Fruit fly (Drosophila melanogaster) whole organism, embryonic: ENCODE results near the gene Sfxn2.
A peak's percentile ranks its signal among the peaks of the same experiment; 100 is the strongest.

Experiments used
- Aef1 ChIP-seq: fragments of 200-800 bp; sonication (Bioruptor generic); IDR thresholded peaks from 3 replicates; pipeline ENCODE4 v1.3.6; 2022; ENCODE audit warnings: missing biosample characterization, missing genetic modification characterization
- BEAF-32 ChIP-seq: fragments of 200-800 bp; sonication (Bioruptor generic); optimal IDR thresholded peaks from 3 replicates; lab custom pipeline; 2017; ENCODE audit warnings: missing biosample characterization, missing genetic modification characterization, mild to moderate bottlenecking, moderate library complexity, missing genetic modification reagents
- Blimp-1 ChIP-seq: fragments of 200-800 bp; sonication (Bioruptor generic); optimal IDR thresholded peaks from 3 replicates; lab custom pipeline; 2018; ENCODE audit warnings: missing biosample characterization, missing genetic modification characterization, mild to moderate bottlenecking, moderate library complexity, missing genetic modification reagents
- CG10654 ChIP-seq: fragments of 200-800 bp; sonication (Bioruptor generic); optimal IDR thresholded peaks from 2 replicates; lab custom pipeline; 2016; ENCODE audit warnings: missing biosample characterization, missing genetic modification characterization
- CG13296 ChIP-seq: fragments of 200-800 bp; sonication (Bioruptor generic); optimal IDR thresholded peaks from 3 replicates; lab custom pipeline; 2018; ENCODE audit warnings: missing biosample characterization, mild to moderate bottlenecking, missing genetic modification characterization
- CG14860 ChIP-seq: fragments of 200-800 bp; sonication (Bioruptor generic); IDR thresholded peaks from 3 replicates; pipeline ENCODE4 v1.3.6; 2022; ENCODE audit warnings: missing biosample characterization, missing genetic modification characterization; ENCODE audit not compliant: partially characterized antibody
- CG1602 ChIP-seq: fragments of 200-800 bp; sonication (Bioruptor generic); optimal IDR thresholded peaks from 3 replicates; lab custom pipeline; 2016; ENCODE audit warnings: missing biosample characterization, missing genetic modification characterization
- CG30403 ChIP-seq: fragments of 200-800 bp; sonication (Bioruptor generic); optimal IDR thresholded peaks from 3 replicates; lab custom pipeline; 2016; ENCODE audit warnings: missing biosample characterization, missing genetic modification characterization
- CG31365 ChIP-seq: fragments of 200-800 bp; sonication (Bioruptor generic); optimal IDR thresholded peaks from 2 replicates; lab custom pipeline; 2018; ENCODE audit warnings: missing biosample characterization, mild to moderate bottlenecking, missing genetic modification characterization
- CG3407 ChIP-seq: fragments of 200-800 bp; sonication (Bioruptor generic); optimal IDR thresholded peaks from 2 replicates; lab custom pipeline; 2018; ENCODE audit warnings: missing biosample characterization, mild to moderate bottlenecking, missing genetic modification characterization
- CG3847 ChIP-seq: fragments of 200-800 bp; sonication (Bioruptor generic); IDR thresholded peaks from 2 replicates; pipeline ENCODE4 v1.3.6; 2022; ENCODE audit warnings: missing biosample characterization, missing genetic modification characterization
- CG4328 ChIP-seq: fragments of 200-800 bp; sonication (Bioruptor generic); optimal IDR thresholded peaks from 3 replicates; lab custom pipeline; 2017; ENCODE audit warnings: missing biosample characterization, missing genetic modification reagents, missing genetic modification characterization
- CG4820 ChIP-seq: fragments of 200-800 bp; sonication (Bioruptor generic); optimal IDR thresholded peaks from 3 replicates; lab custom pipeline; 2016; ENCODE audit warnings: missing biosample characterization, missing genetic modification characterization
- CG4854 ChIP-seq: fragments of 200-800 bp; sonication (Bioruptor generic); optimal IDR thresholded peaks from 2 replicates; lab custom pipeline; 2016; ENCODE audit warnings: missing biosample characterization, missing genetic modification characterization, inconsistent platforms
- CG6654 ChIP-seq: fragments of 200-800 bp; sonication (Bioruptor generic); optimal IDR thresholded peaks from 2 replicates; lab custom pipeline; 2017; ENCODE audit warnings: missing biosample characterization, mild to moderate bottlenecking, missing genetic modification characterization
- CG6813 ChIP-seq: fragments of 200-800 bp; sonication (Bioruptor generic); optimal IDR thresholded peaks from 2 replicates; lab custom pipeline; 2017; ENCODE audit warnings: missing biosample characterization, missing genetic modification characterization, mild to moderate bottlenecking, moderate library complexity, missing genetic modification reagents
- CG7928 ChIP-seq: fragments of 200-800 bp; sonication (Bioruptor generic); optimal IDR thresholded peaks from 2 replicates; lab custom pipeline; 2017; ENCODE audit warnings: missing biosample characterization, mild to moderate bottlenecking, missing genetic modification characterization
- CG7963 ChIP-seq: fragments of 200-800 bp; sonication (Bioruptor generic); IDR thresholded peaks from 3 replicates; pipeline ENCODE4 v1.3.6; 2022; ENCODE audit warnings: missing biosample characterization, missing genetic modification characterization; ENCODE audit not compliant: partially characterized antibody
- CG8089 ChIP-seq: fragments of 200-800 bp; sonication (Bioruptor generic); optimal IDR thresholded peaks from 3 replicates; lab custom pipeline; 2016; ENCODE audit warnings: missing biosample characterization, missing genetic modification characterization
- CG8359 ChIP-seq: fragments of 200-800 bp; sonication (Bioruptor generic); optimal IDR thresholded peaks from 2 replicates; lab custom pipeline; 2017; ENCODE audit warnings: missing biosample characterization, mild to moderate bottlenecking, missing genetic modification characterization, borderline replicate concordance
- CG8765 ChIP-seq: fragments of 200-800 bp; sonication (Bioruptor generic); IDR thresholded peaks from 2 replicates; pipeline ENCODE4 v1.3.6; 2022; ENCODE audit warnings: missing biosample characterization, missing genetic modification characterization
- CG9876 ChIP-seq: fragments of 200-800 bp; sonication (Bioruptor generic); optimal IDR thresholded peaks from 2 replicates; lab custom pipeline; 2016; ENCODE audit warnings: missing biosample characterization, missing genetic modification characterization
- E2f1 ChIP-seq: fragments of 200-800 bp; sonication (Bioruptor generic); IDR thresholded peaks from 2 replicates; pipeline ENCODE4 v1.3.6; 2022; ENCODE audit warnings: missing biosample characterization, missing genetic modification characterization
- Ets97D ChIP-seq: fragments of 200-800 bp; sonication (Bioruptor generic); optimal IDR thresholded peaks from 3 replicates; lab custom pipeline; 2016; ENCODE audit warnings: missing biosample characterization, missing genetic modification characterization
- MESR4 ChIP-seq: fragments of 200-800 bp; sonication (Bioruptor generic); optimal IDR thresholded peaks from 2 replicates; lab custom pipeline; 2018; ENCODE audit warnings: missing biosample characterization, mild to moderate bottlenecking, missing genetic modification characterization, moderate library complexity
- Med ChIP-seq: fragments of 200-800 bp; sonication (Bioruptor generic); peaks from one replicate; lab custom pipeline; 2016; ENCODE audit warnings: missing biosample characterization, missing genetic modification characterization, mild to moderate bottlenecking, inconsistent platforms, moderate library complexity
- Mes4 ChIP-seq: fragments of 200-800 bp; sonication (Bioruptor generic); optimal IDR thresholded peaks from 2 replicates; lab custom pipeline; 2016; ENCODE audit warnings: missing biosample characterization, missing genetic modification characterization
- Oli ChIP-seq: fragments of 200-800 bp; sonication (Bioruptor generic); optimal IDR thresholded peaks from 2 replicates; lab custom pipeline; 2018; ENCODE audit warnings: missing biosample characterization, mild to moderate bottlenecking, missing genetic modification characterization, moderate library complexity
- Vsx1 ChIP-seq: fragments of 200-800 bp; sonication (Bioruptor generic); optimal IDR thresholded peaks from 2 replicates; lab custom pipeline; 2017; ENCODE audit warnings: missing biosample characterization, mild to moderate bottlenecking, missing genetic modification characterization, missing genetic modification reagents
- al ChIP-seq: fragments of 200-800 bp; sonication (Bioruptor generic); IDR thresholded peaks from 2 replicates; pipeline ENCODE4 v1.3.6; 2022; ENCODE audit warnings: missing biosample characterization, missing genetic modification characterization
- dm ChIP-seq: fragments of 200-800 bp; sonication (Bioruptor generic); optimal IDR thresholded peaks from 3 replicates; lab custom pipeline; 2016; ENCODE audit warnings: missing biosample characterization, missing genetic modification characterization
- dysf ChIP-seq: fragments of 200-800 bp; sonication (Bioruptor generic); IDR thresholded peaks from 3 replicates; pipeline ENCODE4 v1.3.6; 2022; ENCODE audit warnings: missing biosample characterization, missing genetic modification characterization
- grn ChIP-seq: fragments of 200-800 bp; sonication (Bioruptor generic); optimal IDR thresholded peaks from 3 replicates; lab custom pipeline; 2017; ENCODE audit warnings: missing biosample characterization, missing genetic modification characterization
- ham ChIP-seq: fragments of 200-800 bp; sonication (Bioruptor generic); IDR thresholded peaks from 2 replicates; pipeline ENCODE4 v1.3.6; 2022; ENCODE audit warnings: missing biosample characterization, missing genetic modification characterization
- kah ChIP-seq: fragments of 200-800 bp; sonication (Bioruptor generic); optimal IDR thresholded peaks from 2 replicates; lab custom pipeline; 2018; ENCODE audit warnings: missing biosample characterization, mild to moderate bottlenecking, missing genetic modification characterization
- kay ChIP-seq: fragments of 200-800 bp; sonication (Bioruptor generic); optimal IDR thresholded peaks from 2 replicates; lab custom pipeline; 2016; ENCODE audit warnings: missing biosample characterization, missing genetic modification characterization
- klu ChIP-seq: fragments of 200-800 bp; sonication (Bioruptor generic); IDR thresholded peaks from 2 replicates; pipeline ENCODE4 v1.3.6; 2022; ENCODE audit warnings: missing biosample characterization, missing genetic modification characterization
- kni ChIP-seq: fragments of 200-800 bp; sonication (Bioruptor generic); optimal IDR thresholded peaks from 3 replicates; lab custom pipeline; 2017; ENCODE audit warnings: mild to moderate bottlenecking, missing biosample characterization, missing genetic modification reagents, missing genetic modification characterization
- odd ChIP-seq: fragments of 200-800 bp; sonication (Bioruptor generic); optimal IDR thresholded peaks from 2 replicates; lab custom pipeline; 2017; ENCODE audit warnings: missing biosample characterization, mild to moderate bottlenecking, missing genetic modification characterization
- otp ChIP-seq: fragments of 200-800 bp; sonication (Bioruptor generic); IDR thresholded peaks from 3 replicates; pipeline ENCODE4, ENCODE4 v1.3.6; 2022; ENCODE audit warnings: missing biosample characterization, missing genetic modification characterization
- pan ChIP-seq, 4 experiments: fragments of >200 bp in 3 of 4; fragments of 200-800 bp in 1 of 4; sonication (Bioruptor generic) in 1 of 4; optimal IDR thresholded peaks in 3 of 4; IDR thresholded peaks in 1 of 4; 2 replicates each; pipeline versions ENCODE4 v1.3.6 to Lab custom; 2017 to 2022; ENCODE audit warnings: missing biosample characterization in 2 of 4, missing genetic modification characterization in 2 of 4, mixed read lengths in 1 of 4
- sim ChIP-seq: fragments of 200-800 bp; sonication (Bioruptor generic); IDR thresholded peaks from 2 replicates; pipeline ENCODE4 v1.3.6; 2022; ENCODE audit warnings: missing biosample characterization, missing genetic modification characterization
- so ChIP-seq: fragments of 200-800 bp; sonication (Bioruptor generic); IDR thresholded peaks from 3 replicates; pipeline ENCODE4 v1.3.6; 2022; ENCODE audit warnings: missing biosample characterization, missing genetic modification characterization
- sr ChIP-seq: fragments of 200-800 bp; sonication (Bioruptor generic); IDR thresholded peaks from 3 replicates; pipeline ENCODE4 v1.3.6; 2022; ENCODE audit warnings: missing biosample characterization, missing genetic modification characterization
- tgo ChIP-seq: fragments of 200-800 bp; sonication (Bioruptor generic); IDR thresholded peaks from 3 replicates; pipeline ENCODE4 v1.3.6; 2022; ENCODE audit warnings: missing biosample characterization, missing genetic modification characterization
- ttk ChIP-seq: fragments of 200-800 bp; sonication (Bioruptor generic); IDR thresholded peaks from 2 replicates; pipeline ENCODE4 v2.1.2; 2022; ENCODE audit warnings: missing biosample characterization, missing genetic modification characterization
- vvl ChIP-seq: fragments of 200-800 bp; sonication (Bioruptor generic); IDR thresholded peaks from 2 replicates; pipeline ENCODE4 v1.3.6; 2022; ENCODE audit warnings: missing biosample characterization, missing genetic modification characterization
- zen ChIP-seq: fragments of 200-800 bp; sonication (Bioruptor generic); optimal IDR thresholded peaks from 3 replicates; lab custom pipeline; 2018; ENCODE audit warnings: missing biosample characterization, mild to moderate bottlenecking, missing genetic modification characterization, moderate library complexity

Gene Sfxn2

DNA sequence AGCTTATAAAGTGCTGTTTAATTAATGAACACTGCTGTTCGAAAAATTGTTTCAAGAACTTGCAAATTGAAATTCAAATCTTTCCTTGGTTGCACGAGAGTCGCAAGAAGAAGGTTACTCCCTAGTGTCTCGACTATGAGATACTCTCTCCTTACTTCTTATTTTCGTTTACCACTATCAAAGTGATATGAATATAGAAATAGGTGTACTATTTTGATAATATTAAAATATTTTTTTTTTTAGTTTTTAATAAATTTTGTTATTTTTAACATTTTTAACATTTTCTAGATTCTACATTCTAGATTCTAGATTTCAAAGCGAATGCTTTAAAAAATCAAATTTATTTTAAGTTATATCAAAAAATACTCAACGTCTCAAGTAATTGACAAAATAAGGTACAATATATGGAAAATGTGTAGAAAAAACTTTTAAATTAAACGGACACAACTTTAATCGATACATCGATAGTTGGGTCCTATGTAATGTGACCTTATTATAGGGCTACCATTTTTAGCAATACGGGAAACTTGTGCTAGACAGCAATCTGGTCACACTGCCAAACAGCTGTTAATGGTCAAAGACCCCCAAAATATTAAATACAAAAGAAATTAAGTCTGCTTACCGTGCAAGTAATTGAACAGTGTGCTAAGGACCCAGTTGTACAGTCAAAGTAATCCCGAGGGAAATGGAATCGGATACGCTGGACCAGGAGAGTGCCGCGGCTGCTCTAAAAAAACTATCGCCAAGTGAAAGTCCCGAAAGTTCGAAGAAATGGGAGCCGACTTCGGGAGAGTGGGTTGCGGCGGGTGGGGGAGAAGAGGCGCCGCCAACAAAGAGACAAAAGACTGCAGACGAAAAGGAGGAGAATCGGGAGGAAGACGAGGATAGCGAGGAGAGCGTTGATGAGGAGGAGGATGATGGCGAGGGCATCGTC is 29.4 kb downstream of the Sfxn2 start, which contains the start of gene MESR6 (continued):
- TF ChIP-seq vvl (GFP tag; lab: Robert Waterston, UW) (peak; percentile 5; the same call in 1 of the 2 replicates), so (no peak), tgo (GFP tag; lab: Robert Waterston, UW) (peak; percentile 11; the same call in 2 of the 3 replicates), CG31365 (tag; lab: Kevin White, UChicago) (no peak), pan (optimal IDR thresholded peaks at IDR 0.05; lab: Kevin White, UChicago) (no peak), pan (GFP tag; optimal IDR thresholded peaks at IDR 0.05 in 1 of 2, IDR thresholded peaks at IDR 0.05 in 1 of 2) (no peak), Blimp-1 (no peak), kni (GFP tag; lab: Kevin White, UChicago) (no peak), CG8765 (GFP tag; lab: Robert Waterston, UW) (no peak), CG13296 (peak; percentile 7), E2f1 (GFP tag; lab: Robert Waterston, UW) (peak; percentile 46; the same call in 1 of the 2 replicates), odd (GFP tag; lab: Kevin White, UChicago) (no peak), MESR4 (GFP tag; lab: Kevin White, UChicago) (peak; percentile 84), otp (GFP tag; lab: Robert Waterston, UW) (no peak), Aef1 (GFP tag; lab: Robert Waterston, UW) (no peak), klu (GFP tag; lab: Robert Waterston, UW) (no peak; the same call in 1 of the 2 replicates), CG1602 (GFP tag; lab: Kevin White, UChicago) (no peak), CG8359 (GFP tag; lab: Kevin White, UChicago) (no peak), BEAF-32 (GFP tag; lab: Kevin White, UChicago) (peak; percentile 92), dm (no peak), CG30403 (GFP tag; lab: Kevin White, UChicago) (peak; percentile 31), Mes4 (GFP tag; lab: Kevin White, UChicago) (no peak), CG3847 (no peak; the same call in 1 of the 2 replicates), Ets97D (peak; percentile 76), CG7963 (GFP tag; lab: Robert Waterston, UW) (peak; percentile 70; the same call in 2 of the 3 replicates), CG4820 (peak; percentile 17), CG10654 (GFP tag; lab: Kevin White, UChicago) (no peak), sr (GFP tag; lab: Robert Waterston, UW) (no peak), Oli (tag; lab: Kevin White, UChicago) (peak; percentile 17), CG9876 (GFP tag; lab: Kevin White, UChicago) (no peak), kay (GFP tag; lab: Kevin White, UChicago) (no peak), grn (GFP tag; lab: Kevin White, UChicago) (no peak), dysf (no peak; the same call in 2 of the 3 replicates), CG7928 (peak; percentile 83), CG6813 (GFP tag; lab: Kevin White, UChicago) (no peak), CG4854 (GFP tag; lab: Kevin White, UChicago) (no peak), ttk (no peak), al (GFP tag; lab: Robert Waterston, UW) (no peak), CG4328 (GFP tag; lab: Kevin White, UChicago) (no peak), kah (GFP tag; lab: Kevin White, UChicago) (no peak), CG3407 (GFP tag; lab: Kevin White, UChicago) (no peak), Med (GFP tag; lab: Kevin White, UChicago) (peak; percentile 71), ham (no peak), zen (tag; lab: Kevin White, UChicago) (peak; percentile 29), CG8089 (GFP tag; lab: Kevin White, UChicago) (no peak), CG6654 (no peak), Vsx1 (no peak), CG14860 (peak; percentile 42), sim (GFP tag; lab: Robert Waterston, UW) (no peak)
